Worm (Caenorhabditis elegans) whole organism, L1 larva: ENCODE results near the gene vig-1.

Experiments
- elt-3 ChIP-seq, 6 experiments: fragments of 150-350 bp in 1 of 6; sonication (generic microtip); optimal IDR thresholded peaks; 2 replicates each; lab custom pipeline; 2017 to 2018; ENCODE audit warnings: missing biosample characterization in 6 of 6, missing genetic modification characterization in 6 of 6, inconsistent platforms in 1 of 6
- hpl-2 ChIP-seq: fragments of 150-350 bp; optimal IDR thresholded peaks from 2 replicates; lab custom pipeline; 2014; ENCODE audit warnings: missing biosample characterization, missing genetic modification reagents, missing genetic modification characterization
- jun-1 ChIP-seq: fragments of 150-350 bp; optimal IDR thresholded peaks from 2 replicates; lab custom pipeline; 2014; ENCODE audit warnings: missing biosample characterization, missing genetic modification reagents, missing genetic modification characterization
- mdl-1 ChIP-seq, 2 experiments: fragments of 150-350 bp; optimal IDR thresholded peaks; 2 replicates each; lab custom pipeline; 2014 to 2017; ENCODE audit warnings: missing biosample characterization in 2 of 2, missing genetic modification characterization in 2 of 2, inconsistent platforms in 1 of 2
- nhr-76 ChIP-seq: sonication (generic microtip); optimal IDR thresholded peaks from 2 replicates; lab custom pipeline; 2017; ENCODE audit warnings: missing biosample characterization, missing genetic modification characterization
- nhr-90 ChIP-seq: sonication (generic microtip); optimal IDR thresholded peaks from 2 replicates; lab custom pipeline; 2016; ENCODE audit warnings: mild to moderate bottlenecking, missing genetic modification characterization, missing compliant biosample characterization; ENCODE audit not compliant: poor library complexity
- skn-1 ChIP-seq: fragments of 150-350 bp; optimal IDR thresholded peaks from 2 replicates; lab custom pipeline; 2014; ENCODE audit warnings: missing biosample characterization, missing genetic modification characterization
- snpc-4 ChIP-seq: fragments of 150-350 bp; optimal IDR thresholded peaks from 2 replicates; lab custom pipeline; 2014; ENCODE audit warnings: missing biosample characterization, missing genetic modification characterization
- unc-62 ChIP-seq: fragments of 150-350 bp; optimal IDR thresholded peaks from 2 replicates; lab custom pipeline; 2014; ENCODE audit warnings: missing biosample characterization, missing genetic modification reagents, missing genetic modification characterization
- ztf-11 ChIP-seq, 2 experiments: sonication (generic microtip); optimal IDR thresholded peaks; 2 replicates each; lab custom pipeline; 2016 to 2017; ENCODE audit warnings: missing genetic modification characterization in 2 of 2, missing biosample characterization in 1 of 2, missing compliant biosample characterization in 1 of 2

DNA sequence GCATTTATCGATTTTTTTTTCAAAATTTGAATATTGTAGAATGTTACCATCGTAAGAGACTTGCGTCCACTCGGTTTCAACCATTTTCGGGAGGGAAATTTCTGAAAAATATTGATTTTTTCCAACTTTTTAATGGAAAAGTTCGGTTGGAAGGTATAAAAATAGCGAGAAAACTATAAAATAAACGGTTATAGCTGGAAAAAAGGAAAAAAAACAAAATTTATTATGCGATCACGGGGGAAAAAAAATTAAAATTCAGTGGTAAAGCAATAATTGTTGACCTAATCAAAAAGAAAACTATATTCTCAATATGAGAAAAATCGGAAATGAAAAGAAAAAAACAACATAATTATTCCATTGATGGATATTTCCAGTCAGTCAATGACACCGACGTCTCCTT, 14.8 kb upstream of the vig-1 start, which contains the start of gene emc-2:
- no peak for TF ChIP-seq ztf-11 (tag; optimal IDR thresholded peaks at IDR 0.05; lab: Kevin White, UChicago)
- no peak for TF ChIP-seq mdl-1 (tag; optimal IDR thresholded peaks at IDR 0.05; lab: Kevin White, UChicago)
- no peak for TF ChIP-seq snpc-4 (tag; lab: Kevin White, UChicago)
- TF ChIP-seq nhr-90 (tag; lab: Kevin White, UChicago), result no peak
- no peak for TF ChIP-seq skn-1
- no peak for TF ChIP-seq jun-1 (tag; lab: Kevin White, UChicago)
- TF ChIP-seq unc-62 (GFP tag; lab: Kevin White, UChicago), result no peak
- TF ChIP-seq nhr-76 (tag; lab: Kevin White, UChicago), result no peak
- no peak for TF ChIP-seq elt-3 (tag; optimal IDR thresholded peaks at IDR 0.05; lab: Kevin White, UChicago)
- no peak for TF ChIP-seq hpl-2 (GFP tag; lab: Kevin White, UChicago)
